Fruit fly (Drosophila melanogaster) whole organism, embryonic: ENCODE data around the gene CG9672.

Source experiments
- CG10366 ChIP-seq: fragments of 200-800 bp; sonication (Bioruptor generic); IDR thresholded peaks from 2 replicates; pipeline ENCODE4 v1.3.6; 2022; ENCODE audit warnings: missing biosample characterization, missing genetic modification characterization
- CG34422 ChIP-seq: fragments of 200-800 bp; sonication (Bioruptor generic); IDR thresholded peaks from 3 replicates; pipeline ENCODE4 v1.3.6; 2022; ENCODE audit warnings: missing biosample characterization, missing genetic modification characterization
- CG7987 ChIP-seq: fragments of 200-800 bp; sonication (Bioruptor generic); optimal IDR thresholded peaks from 2 replicates; lab custom pipeline; 2018; ENCODE audit warnings: missing biosample characterization, mild to moderate bottlenecking, missing genetic modification characterization, moderate library complexity
- Hmr ChIP-seq: fragments of 200-800 bp; sonication (Bioruptor generic); optimal IDR thresholded peaks from 3 replicates; lab custom pipeline; 2017; ENCODE audit warnings: mild to moderate bottlenecking, missing biosample characterization, missing genetic modification reagents, missing genetic modification characterization
- Oli ChIP-seq: fragments of 200-800 bp; sonication (Bioruptor generic); optimal IDR thresholded peaks from 2 replicates; lab custom pipeline; 2018; ENCODE audit warnings: missing biosample characterization, mild to moderate bottlenecking, missing genetic modification characterization, moderate library complexity
- chn ChIP-seq: fragments of 200-800 bp; sonication (Bioruptor generic); optimal IDR thresholded peaks from 2 replicates; lab custom pipeline; 2016; ENCODE audit warnings: missing biosample characterization, missing genetic modification characterization
- ewg ChIP-seq: fragments of 200-800 bp; sonication (Bioruptor generic); optimal IDR thresholded peaks from 3 replicates; lab custom pipeline; 2017; ENCODE audit warnings: mild to moderate bottlenecking, missing biosample characterization, missing genetic modification reagents, missing genetic modification characterization
- exex ChIP-seq: fragments of 200-800 bp; sonication (Bioruptor generic); optimal IDR thresholded peaks from 4 replicates; lab custom pipeline; 2018; ENCODE audit warnings: missing biosample characterization, mild to moderate bottlenecking, missing genetic modification characterization, moderate library complexity
- fu2 ChIP-seq: fragments of 200-800 bp; sonication (Bioruptor generic); optimal IDR thresholded peaks from 2 replicates; lab custom pipeline; 2016; ENCODE audit warnings: missing biosample characterization, missing genetic modification characterization
- lola ChIP-seq, 3 experiments: fragments of >200 bp in 2 of 3; fragments of 200-800 bp in 1 of 3; sonication (Bioruptor generic) in 1 of 3; optimal IDR thresholded peaks; 2 replicates each; lab custom pipeline; 2017 to 2019; ENCODE audit warnings: missing biosample characterization in 3 of 3, missing genetic modification characterization in 3 of 3, mild to moderate bottlenecking in 1 of 3, moderate library complexity in 1 of 3
- row ChIP-seq: fragments of 200-800 bp; sonication (Bioruptor generic); IDR thresholded peaks from 3 replicates; pipeline ENCODE4 v1.3.6; 2022; ENCODE audit warnings: missing biosample characterization, missing genetic modification characterization

DNA sequence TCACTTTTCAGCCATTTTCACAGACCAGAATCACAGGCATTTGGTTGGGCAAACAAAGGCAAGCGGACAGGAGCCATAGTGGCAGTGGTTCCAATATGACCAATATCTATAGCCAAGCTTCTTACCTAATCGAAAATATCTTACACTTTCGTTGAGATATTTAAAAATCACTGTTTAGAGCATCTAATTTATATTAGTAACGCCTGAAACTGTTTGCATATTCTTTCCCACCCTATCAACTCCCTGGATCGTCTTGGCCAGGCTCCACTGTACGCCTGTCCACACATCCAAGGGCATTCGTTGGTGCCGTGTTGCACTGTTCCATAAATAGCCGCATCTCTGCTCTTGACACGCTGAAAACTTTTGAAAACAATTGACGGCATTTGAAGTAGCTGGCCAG is 16.2 kb downstream of the CG9672 start:
- TF ChIP-seq Oli (peak; percentile 28), ewg (GFP tag; lab: Kevin White, UChicago) (no peak), Hmr (no peak), row (GFP tag; lab: Robert Waterston, UW) (peak; percentile 55), CG10366 (GFP tag; lab: Robert Waterston, UW) (peak; percentile 42), CG7987 (no peak), lola (GFP tag; optimal IDR thresholded peaks at IDR 0.05; lab: Kevin White, UChicago) (no peak), CG34422 (GFP tag; lab: Robert Waterston, UW) (no peak), chn (GFP tag; lab: Kevin White, UChicago) (no peak), fu2 (GFP tag; lab: Kevin White, UChicago) (no peak), exex (tag; lab: Kevin White, UChicago) (no peak)
